Fruit fly (Drosophila melanogaster) whole organism, embryonic: Measurements from ENCODE around the gene RpS15Aa.

ENCODE experiments used
- CG15269 ChIP-seq: fragments of 200-800 bp; sonication (Bioruptor generic); optimal IDR thresholded peaks from 2 replicates; lab custom pipeline; 2018; ENCODE audit warnings: missing biosample characterization, mild to moderate bottlenecking, missing genetic modification characterization, moderate library complexity
- CG8478 ChIP-seq: fragments of >200 bp; optimal IDR thresholded peaks from 2 replicates; lab custom pipeline; 2018
- dm ChIP-seq: fragments of 200-800 bp; sonication (Bioruptor generic); optimal IDR thresholded peaks from 3 replicates; lab custom pipeline; 2016; ENCODE audit warnings: missing biosample characterization, missing genetic modification characterization
- gcm ChIP-seq: fragments of 200-800 bp; sonication (Bioruptor generic); optimal IDR thresholded peaks from 2 replicates; lab custom pipeline; 2019; ENCODE audit warnings: missing biosample characterization, mild to moderate bottlenecking, missing genetic modification characterization, moderate library complexity

DNA sequence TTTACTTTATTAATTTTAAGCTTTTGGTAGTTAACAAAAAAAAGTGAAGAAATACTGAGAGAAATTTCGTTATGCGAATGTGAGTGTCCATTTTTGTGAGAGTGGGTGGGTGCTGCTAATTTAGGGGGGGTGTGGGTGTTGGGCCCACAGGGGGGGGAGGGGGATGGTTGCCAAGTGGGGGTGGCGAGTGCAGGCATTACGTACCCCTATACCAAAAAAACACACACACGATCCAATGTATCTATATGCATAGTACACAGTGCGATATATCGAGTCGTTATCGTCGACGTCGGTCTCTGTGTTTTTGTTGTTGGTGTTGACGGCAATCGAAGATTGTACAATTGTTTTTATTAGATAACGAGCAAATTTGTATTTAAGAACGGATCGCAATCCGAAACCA is 14.0 kb downstream of the RpS15Aa start:
- no peak for TF ChIP-seq gcm (GFP tag; lab: Kevin White, UChicago)
- no peak for TF ChIP-seq CG8478
- TF ChIP-seq CG15269, result no peak
- TF ChIP-seq dm, result no peak
